Fruit fly (Drosophila melanogaster): Measurements from ENCODE around the gene CG43133.

DNA sequence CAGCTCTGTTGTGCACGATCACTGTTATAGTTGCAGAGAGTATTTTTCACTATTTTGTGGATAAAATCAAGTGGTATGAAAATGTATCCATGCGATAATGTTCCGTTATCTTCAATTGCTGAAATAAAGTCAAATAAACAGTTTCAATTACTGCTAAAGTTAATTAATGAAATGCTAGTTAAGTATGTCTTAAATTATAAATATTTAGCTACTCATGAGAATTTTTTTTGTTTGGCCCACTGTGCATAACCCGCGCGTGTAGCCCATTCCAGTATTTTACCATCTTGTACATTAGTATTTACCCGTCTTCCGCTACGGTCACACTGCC lies 44.5 kb downstream of the CG43133 start, which contains the start of gene Ada3:
- TF ChIP-seq Dll (optimal IDR thresholded peaks at IDR 0.05), result no peak
- TF ChIP-seq psq (optimal IDR thresholded peaks at IDR 0.05), result no peak
- TF ChIP-seq usp (GFP tag; optimal IDR thresholded peaks at IDR 0.05), result no peak

Measured in whole organism.